Fruit fly (Drosophila melanogaster) whole organism, embryonic: ENCODE results near the gene DZIP1.

ENCODE experiments used
- Bgb ChIP-seq: fragments of 200-800 bp; sonication (Bioruptor generic); IDR thresholded peaks from 2 replicates; pipeline ENCODE4 v1.3.6; 2022; ENCODE audit warnings: missing biosample characterization, missing genetic modification characterization; ENCODE audit not compliant: partially characterized antibody
- Bteb2 ChIP-seq: fragments of 200-800 bp; sonication (Bioruptor generic); optimal IDR thresholded peaks from 2 replicates; lab custom pipeline; 2016; ENCODE audit warnings: missing biosample characterization, missing genetic modification characterization
- CG10543 ChIP-seq: fragments of 200-800 bp; sonication (Bioruptor generic); optimal IDR thresholded peaks from 3 replicates; lab custom pipeline; 2017; ENCODE audit warnings: missing biosample characterization, mild to moderate bottlenecking, missing genetic modification characterization, moderate library complexity
- CG12942 ChIP-seq: fragments of 200-800 bp; sonication (Bioruptor generic); optimal IDR thresholded peaks from 3 replicates; lab custom pipeline; 2016; ENCODE audit warnings: missing biosample characterization, missing genetic modification characterization
- CG14441 ChIP-seq: fragments of 200-800 bp; sonication (Bioruptor generic); IDR thresholded peaks from 2 replicates; pipeline ENCODE4 v1.3.6; 2022; ENCODE audit warnings: missing biosample characterization, missing genetic modification characterization
- CG16813 ChIP-seq: fragments of 200-800 bp; sonication (Bioruptor generic); IDR thresholded peaks from 3 replicates; pipeline ENCODE4 v1.3.6; 2022; ENCODE audit warnings: missing biosample characterization, missing genetic modification characterization; ENCODE audit not compliant: partially characterized antibody
- CG2889 ChIP-seq: fragments of 200-800 bp; sonication (Bioruptor generic); IDR thresholded peaks from 3 replicates; pipeline ENCODE4 v1.3.6; 2022; ENCODE audit warnings: missing biosample characterization, missing genetic modification characterization
- CG32532 ChIP-seq: fragments of 200-800 bp; sonication (Bioruptor generic); IDR thresholded peaks from 2 replicates; pipeline ENCODE4 v1.3.6; 2022; ENCODE audit warnings: missing biosample characterization, missing genetic modification characterization
- CG33213 ChIP-seq: fragments of 200-800 bp; sonication (Bioruptor generic); optimal IDR thresholded peaks from 3 replicates; lab custom pipeline; 2016; ENCODE audit warnings: missing biosample characterization, missing genetic modification characterization
- CG33557 ChIP-seq: fragments of 200-800 bp; sonication (Bioruptor generic); optimal IDR thresholded peaks from 2 replicates; lab custom pipeline; 2019; ENCODE audit warnings: missing biosample characterization, mild to moderate bottlenecking, missing genetic modification characterization, moderate library complexity
- CG3995 ChIP-seq: fragments of 200-800 bp; sonication (Bioruptor generic); optimal IDR thresholded peaks from 3 replicates; lab custom pipeline; 2016; ENCODE audit warnings: missing biosample characterization, missing genetic modification characterization
- CG4282 ChIP-seq: fragments of 200-800 bp; sonication (Bioruptor generic); optimal IDR thresholded peaks from 2 replicates; lab custom pipeline; 2016; ENCODE audit warnings: missing biosample characterization, missing genetic modification characterization
- CG4360 ChIP-seq: fragments of 200-800 bp; sonication (Bioruptor generic); IDR thresholded peaks from 2 replicates; pipeline ENCODE4 v1.3.6; 2022; ENCODE audit warnings: missing biosample characterization, missing genetic modification characterization
- CG4820 ChIP-seq: fragments of 200-800 bp; sonication (Bioruptor generic); optimal IDR thresholded peaks from 3 replicates; lab custom pipeline; 2016; ENCODE audit warnings: missing biosample characterization, missing genetic modification characterization
- CG6854 ChIP-seq: fragments of 200-800 bp; sonication (Bioruptor generic); optimal IDR thresholded peaks from 3 replicates; lab custom pipeline; 2017; ENCODE audit warnings: missing biosample characterization, mild to moderate bottlenecking, missing genetic modification characterization
- CG7963 ChIP-seq: fragments of 200-800 bp; sonication (Bioruptor generic); IDR thresholded peaks from 3 replicates; pipeline ENCODE4 v1.3.6; 2022; ENCODE audit warnings: missing biosample characterization, missing genetic modification characterization; ENCODE audit not compliant: partially characterized antibody
- CG8281 ChIP-seq: fragments of 200-800 bp; sonication (Bioruptor generic); optimal IDR thresholded peaks from 2 replicates; lab custom pipeline; 2018; ENCODE audit warnings: missing biosample characterization, mild to moderate bottlenecking, missing genetic modification characterization, moderate library complexity
- CG9215 ChIP-seq: fragments of 200-800 bp; sonication (Bioruptor generic); IDR thresholded peaks from 2 replicates; pipeline ENCODE4 v1.3.6; 2022; ENCODE audit warnings: missing biosample characterization, missing genetic modification characterization
- CG9817 ChIP-seq: fragments of 200-800 bp; sonication (Bioruptor generic); optimal IDR thresholded peaks from 2 replicates; lab custom pipeline; 2018; ENCODE audit warnings: missing biosample characterization, mild to moderate bottlenecking, missing genetic modification characterization, moderate library complexity
- CTCF ChIP-seq: fragments of 200-800 bp; sonication (Bioruptor generic); optimal IDR thresholded peaks from 2 replicates; lab custom pipeline; 2017; ENCODE audit warnings: missing biosample characterization, mild to moderate bottlenecking, missing genetic modification characterization, moderate library complexity
- Dad ChIP-seq: fragments of 200-800 bp; sonication (Bioruptor generic); optimal IDR thresholded peaks from 3 replicates; lab custom pipeline; 2016; ENCODE audit warnings: missing biosample characterization, missing genetic modification characterization
- Dip2 ChIP-seq: fragments of 200-800 bp; sonication (Bioruptor generic); IDR thresholded peaks from 2 replicates; pipeline ENCODE4 v1.3.6; 2022; ENCODE audit warnings: missing biosample characterization, missing genetic modification characterization
- Dp ChIP-seq: fragments of 200-800 bp; sonication (Bioruptor generic); optimal IDR thresholded peaks from 2 replicates; lab custom pipeline; 2018; ENCODE audit warnings: missing biosample characterization, mild to moderate bottlenecking, missing genetic modification characterization, moderate library complexity
- Eip74EF ChIP-seq, 2 experiments: fragments of 200-800 bp in 1 of 2; fragments of >200 bp in 1 of 2; sonication (Bioruptor generic) in 1 of 2; optimal IDR thresholded peaks; 2 replicates each; lab custom pipeline; 2017 to 2019; ENCODE audit warnings: missing biosample characterization in 2 of 2, missing genetic modification characterization in 2 of 2, mild to moderate bottlenecking in 1 of 2, moderate library complexity in 1 of 2
- GATAe ChIP-seq: fragments of 200-800 bp; sonication (Bioruptor generic); conservative IDR thresholded peaks from 2 replicates; pipeline ENCODE4 v1.3.6; 2022; ENCODE audit warnings: missing biosample characterization, missing genetic modification characterization
- Gsc ChIP-seq: fragments of 200-800 bp; sonication (Bioruptor generic); IDR thresholded peaks from 2 replicates; pipeline ENCODE4 v1.3.6; 2022; ENCODE audit warnings: missing biosample characterization, missing genetic modification characterization
- H15 ChIP-seq: fragments of 200-800 bp; sonication (Bioruptor generic); IDR thresholded peaks from 3 replicates; pipeline ENCODE4 v1.3.6; 2022; ENCODE audit warnings: missing biosample characterization, missing genetic modification characterization
- HLH4C ChIP-seq: fragments of 200-800 bp; sonication (Bioruptor generic); IDR thresholded peaks from 3 replicates; pipeline ENCODE4 v1.3.6; 2022; ENCODE audit warnings: missing biosample characterization, missing genetic modification characterization; ENCODE audit not compliant: partially characterized antibody
- HLHmδ ChIP-seq: fragments of 200-800 bp; sonication (Bioruptor generic); optimal IDR thresholded peaks from 2 replicates; lab custom pipeline; 2018; ENCODE audit warnings: missing biosample characterization, mild to moderate bottlenecking, missing genetic modification characterization, moderate library complexity
- Hey ChIP-seq: fragments of 200-800 bp; sonication (Bioruptor generic); optimal IDR thresholded peaks from 3 replicates; lab custom pipeline; 2018; ENCODE audit warnings: missing biosample characterization, mild to moderate bottlenecking, missing genetic modification characterization
- Hmr ChIP-seq: fragments of 200-800 bp; sonication (Bioruptor generic); optimal IDR thresholded peaks from 3 replicates; lab custom pipeline; 2017; ENCODE audit warnings: mild to moderate bottlenecking, missing biosample characterization, missing genetic modification reagents, missing genetic modification characterization
- Med ChIP-seq: fragments of 200-800 bp; sonication (Bioruptor generic); peaks from one replicate; lab custom pipeline; 2016; ENCODE audit warnings: missing biosample characterization, missing genetic modification characterization, mild to moderate bottlenecking, inconsistent platforms, moderate library complexity
- Oli ChIP-seq: fragments of 200-800 bp; sonication (Bioruptor generic); optimal IDR thresholded peaks from 2 replicates; lab custom pipeline; 2018; ENCODE audit warnings: missing biosample characterization, mild to moderate bottlenecking, missing genetic modification characterization, moderate library complexity
- Sin3A ChIP-seq: fragments of >200 bp; optimal IDR thresholded peaks from 2 replicates; lab custom pipeline; 2018
- Taf1 ChIP-seq: fragments of 200-800 bp; sonication (Bioruptor generic); IDR thresholded peaks from 2 replicates; pipeline ENCODE4 v1.3.6; 2022; ENCODE audit warnings: missing biosample characterization, missing genetic modification characterization
- ab ChIP-seq: fragments of 200-800 bp; sonication (Bioruptor generic); optimal IDR thresholded peaks from 2 replicates; lab custom pipeline; 2016; ENCODE audit warnings: missing biosample characterization, missing genetic modification characterization
- abd-A ChIP-seq: fragments of 200-800 bp; sonication (Bioruptor generic); optimal IDR thresholded peaks from 3 replicates; lab custom pipeline; 2019; ENCODE audit warnings: missing biosample characterization, mild to moderate bottlenecking, missing genetic modification characterization, moderate library complexity
- al ChIP-seq: fragments of 200-800 bp; sonication (Bioruptor generic); IDR thresholded peaks from 2 replicates; pipeline ENCODE4 v1.3.6; 2022; ENCODE audit warnings: missing biosample characterization, missing genetic modification characterization
- ara ChIP-seq: fragments of 200-800 bp; sonication (Bioruptor generic); IDR thresholded peaks from 2 replicates; pipeline ENCODE4 v1.3.6; 2022; ENCODE audit warnings: missing biosample characterization, missing genetic modification characterization
- disco-r ChIP-seq: fragments of 200-800 bp; sonication (Bioruptor generic); optimal IDR thresholded peaks from 2 replicates; lab custom pipeline; 2016; ENCODE audit warnings: missing biosample characterization, missing genetic modification characterization
- dpn ChIP-seq, 2 experiments: fragments of 200-800 bp; sonication (Bioruptor generic); optimal IDR thresholded peaks; 3 replicates each; lab custom pipeline; 2016; ENCODE audit warnings: missing biosample characterization in 2 of 2, missing genetic modification characterization in 2 of 2
- dysf ChIP-seq: fragments of 200-800 bp; sonication (Bioruptor generic); IDR thresholded peaks from 3 replicates; pipeline ENCODE4 v1.3.6; 2022; ENCODE audit warnings: missing biosample characterization, missing genetic modification characterization
- esg ChIP-seq: fragments of 200-800 bp; sonication (Bioruptor generic); conservative IDR thresholded peaks from 2 replicates; pipeline ENCODE4 v1.3.6; 2022; ENCODE audit warnings: missing biosample characterization, missing genetic modification characterization
- fd102C ChIP-seq: fragments of 200-800 bp; sonication (Bioruptor generic); optimal IDR thresholded peaks from 2 replicates; lab custom pipeline; 2018; ENCODE audit warnings: missing biosample characterization, mild to moderate bottlenecking, missing genetic modification characterization, moderate library complexity
- kni ChIP-seq: fragments of 200-800 bp; sonication (Bioruptor generic); optimal IDR thresholded peaks from 3 replicates; lab custom pipeline; 2017; ENCODE audit warnings: mild to moderate bottlenecking, missing biosample characterization, missing genetic modification reagents, missing genetic modification characterization
- mam ChIP-seq: fragments of 200-800 bp; sonication (Bioruptor generic); optimal IDR thresholded peaks from 3 replicates; lab custom pipeline; 2016; ENCODE audit warnings: missing biosample characterization, missing genetic modification characterization
- mld ChIP-seq: fragments of 200-800 bp; sonication (Bioruptor generic); IDR thresholded peaks from 3 replicates; pipeline ENCODE4 v1.3.6; 2022; ENCODE audit warnings: missing biosample characterization, missing genetic modification characterization; ENCODE audit not compliant: partially characterized antibody
- oc ChIP-seq: fragments of 200-800 bp; sonication (Bioruptor generic); optimal IDR thresholded peaks from 2 replicates; lab custom pipeline; 2018; ENCODE audit warnings: missing biosample characterization, mild to moderate bottlenecking, missing genetic modification characterization, moderate library complexity
- psq ChIP-seq: fragments of 200-800 bp; sonication (Bioruptor generic); optimal IDR thresholded peaks from 2 replicates; lab custom pipeline; 2017; ENCODE audit warnings: missing biosample characterization, missing genetic modification characterization
- salm ChIP-seq: fragments of 200-800 bp; sonication (Bioruptor generic); optimal IDR thresholded peaks from 2 replicates; lab custom pipeline; 2018; ENCODE audit warnings: missing biosample characterization, mild to moderate bottlenecking, missing genetic modification characterization
- stwl ChIP-seq: fragments of 200-800 bp; sonication (Bioruptor generic); optimal IDR thresholded peaks from 3 replicates; lab custom pipeline; 2018; ENCODE audit warnings: missing biosample characterization, mild to moderate bottlenecking, missing genetic modification characterization, moderate library complexity
- tin ChIP-seq: fragments of 200-800 bp; sonication (Bioruptor generic); optimal IDR thresholded peaks from 3 replicates; lab custom pipeline; 2016; ENCODE audit warnings: missing biosample characterization, missing genetic modification characterization

DZIP1 gene

DNA sequence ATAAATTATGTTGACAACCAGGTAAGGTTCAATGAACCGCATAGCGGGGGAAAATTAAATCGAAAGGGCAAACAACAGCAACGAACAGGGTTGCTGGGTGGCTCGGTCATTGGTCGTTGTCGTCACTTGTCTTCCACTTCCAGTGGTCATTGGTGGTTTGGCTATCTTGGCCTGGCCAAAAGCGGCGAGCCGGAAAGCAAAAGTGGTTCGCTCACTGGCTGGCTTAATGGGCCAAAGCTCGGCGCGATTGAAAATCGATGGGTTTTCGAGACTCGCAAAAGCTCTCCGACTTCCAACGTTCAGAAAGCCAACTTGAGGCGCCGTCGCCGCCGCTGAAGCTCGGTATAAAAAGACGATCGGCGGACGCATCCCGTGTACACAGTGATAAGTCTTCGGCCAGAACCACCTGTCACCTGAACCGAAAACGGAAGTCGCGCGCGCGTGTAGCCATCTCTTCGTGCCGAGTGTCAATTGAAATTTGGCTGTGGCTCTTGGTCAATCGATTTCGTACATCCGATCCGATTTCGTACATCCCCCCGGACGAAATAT, 9.4 kb downstream of the DZIP1 start, which contains the start of gene Jhbp12 (continued):
- TF ChIP-seq CG33557 (GFP tag; lab: Kevin White, UChicago), result no peak
- peak; percentile 19 for TF ChIP-seq CTCF (GFP tag; lab: Kevin White, UChicago)
- TF ChIP-seq disco-r (GFP tag; lab: Kevin White, UChicago), result no peak
- no peak for TF ChIP-seq ab (GFP tag; lab: Kevin White, UChicago)
- TF ChIP-seq Med (GFP tag; lab: Kevin White, UChicago), result peak; percentile 72
- no peak for TF ChIP-seq psq (GFP tag; lab: Kevin White, UChicago)
- TF ChIP-seq GATAe (GFP tag; lab: Robert Waterston, UW), result no peak
- no peak for TF ChIP-seq oc (tag; lab: Kevin White, UChicago)
- no peak for TF ChIP-seq CG3995 (GFP tag; lab: Kevin White, UChicago)
- TF ChIP-seq Hmr (GFP tag; lab: Kevin White, UChicago), result no peak
- TF ChIP-seq HLH4C (GFP tag; lab: Robert Waterston, UW), result no peak
- TF ChIP-seq CG8281 (tag; lab: Kevin White, UChicago), result no peak
- TF ChIP-seq CG4820 (GFP tag; lab: Kevin White, UChicago), result no peak
- no peak for TF ChIP-seq CG32532 (GFP tag; lab: Robert Waterston, UW)
- TF ChIP-seq CG2889 (GFP tag; lab: Robert Waterston, UW), result no peak
- no peak for TF ChIP-seq ara
- TF ChIP-seq CG9817 (tag; lab: Kevin White, UChicago), result no peak
- no peak for TF ChIP-seq fd102C (GFP tag; lab: Kevin White, UChicago)
- TF ChIP-seq Eip74EF (GFP tag; optimal IDR thresholded peaks at IDR 0.05; lab: Kevin White, UChicago), result peak in 1 of 2 experiments; percentile 39
- no peak for TF ChIP-seq salm (tag; lab: Kevin White, UChicago)
- peak; percentile 27 for TF ChIP-seq abd-A (tag; lab: Kevin White, UChicago)
- TF ChIP-seq kni (GFP tag; lab: Kevin White, UChicago), result no peak
- TF ChIP-seq H15 (GFP tag; lab: Robert Waterston, UW), result no peak
- no peak for TF ChIP-seq Taf1 (GFP tag; lab: Robert Waterston, UW)
- no peak for TF ChIP-seq Dip2
- TF ChIP-seq CG12942, result no peak
- TF ChIP-seq Gsc (GFP tag; lab: Robert Waterston, UW), result no peak
- no peak for TF ChIP-seq Sin3A (lab: Kevin White, UChicago)
- TF ChIP-seq esg (GFP tag; lab: Robert Waterston, UW), result no peak
- no peak for TF ChIP-seq CG9215 (GFP tag; lab: Robert Waterston, UW)
- TF ChIP-seq Dad (GFP tag; lab: Kevin White, UChicago), result no peak
- peak; percentile 19 for TF ChIP-seq CG10543
- TF ChIP-seq CG16813 (GFP tag; lab: Robert Waterston, UW), result no peak
- no peak for TF ChIP-seq dpn (GFP tag; optimal IDR thresholded peaks at IDR 0.05; lab: Kevin White, UChicago)
- TF ChIP-seq CG7963 (GFP tag; lab: Robert Waterston, UW), result no peak
- no peak for TF ChIP-seq al
- TF ChIP-seq HLHmδ (GFP tag; lab: Kevin White, UChicago), result no peak
- no peak for TF ChIP-seq CG4282 (GFP tag; lab: Kevin White, UChicago)
- TF ChIP-seq Oli (tag; lab: Kevin White, UChicago), result no peak
- TF ChIP-seq Bteb2 (GFP tag; lab: Kevin White, UChicago), result no peak
- TF ChIP-seq tin (GFP tag; lab: Kevin White, UChicago), result no peak
- no peak for TF ChIP-seq stwl (tag; lab: Kevin White, UChicago)
- TF ChIP-seq mld (GFP tag; lab: Robert Waterston, UW), result no peak
- TF ChIP-seq Bgb, result peak; percentile 32; the same call in 1 of the 2 replicates
- no peak for TF ChIP-seq mam (GFP tag; lab: Kevin White, UChicago)
- no peak for TF ChIP-seq Dp
- no peak for TF ChIP-seq CG6854
- TF ChIP-seq CG14441 (GFP tag; lab: Robert Waterston, UW), result no peak
- no peak for TF ChIP-seq CG4360 (GFP tag; lab: Robert Waterston, UW)
- peak; percentile 7; the same call in 1 of the 3 replicates for TF ChIP-seq dysf (GFP tag; lab: Robert Waterston, UW)
- no peak for TF ChIP-seq Hey (tag; lab: Kevin White, UChicago)
- TF ChIP-seq CG33213 (GFP tag; lab: Kevin White, UChicago), result no peak
